Worm (Caenorhabditis elegans) whole organism, late embryonic: ENCODE results near the gene PDB1.1.

ENCODE experiments used
- C08G9.2 ChIP-seq: sonication (generic microtip); optimal IDR thresholded peaks from 2 replicates; lab custom pipeline; 2016; ENCODE audit warnings: mild to moderate bottlenecking, missing genetic modification characterization, moderate library complexity, missing compliant biosample characterization
- ahr-1 ChIP-seq: sonication (generic microtip); optimal IDR thresholded peaks from 2 replicates; lab custom pipeline; 2016; ENCODE audit warnings: missing genetic modification characterization, missing compliant biosample characterization
- lin-11 ChIP-seq: fragments of 200-800 bp; sonication (Bioruptor generic); optimal IDR thresholded peaks from 2 replicates; lab custom pipeline; 2018; ENCODE audit warnings: mild to moderate bottlenecking, missing genetic modification characterization, missing compliant biosample characterization
- nhr-11 ChIP-seq: fragments of 150-350 bp; optimal IDR thresholded peaks from 2 replicates; lab custom pipeline; 2014; ENCODE audit warnings: missing biosample characterization, missing genetic modification characterization
- odd-2 ChIP-seq: sonication (generic microtip); optimal IDR thresholded peaks from 2 replicates; lab custom pipeline; 2017; ENCODE audit warnings: antibody characterized with exemption, mild to moderate bottlenecking, missing genetic modification characterization, missing compliant biosample characterization
- pat-9 ChIP-seq: fragments of 200-800 bp; sonication (Bioruptor generic); optimal IDR thresholded peaks from 2 replicates; lab custom pipeline; 2018; ENCODE audit warnings: mild to moderate bottlenecking, missing genetic modification characterization, moderate library complexity, missing compliant biosample characterization
- ref-2 ChIP-seq: sonication (generic microtip); optimal IDR thresholded peaks from 2 replicates; lab custom pipeline; 2016; ENCODE audit warnings: missing genetic modification characterization, missing compliant biosample characterization
- unc-42 ChIP-seq: sonication (generic microtip); optimal IDR thresholded peaks from 2 replicates; lab custom pipeline; 2016; ENCODE audit warnings: missing genotype, missing genetic modification characterization, missing compliant biosample characterization

- TF ChIP-seq lin-11 (tag; lab: Kevin White, UChicago), result no peak
- no peak for TF ChIP-seq ref-2 (tag; lab: Kevin White, UChicago)
- TF ChIP-seq nhr-11 (tag; lab: Kevin White, UChicago), result no peak
- no peak for TF ChIP-seq unc-42 (tag; lab: Kevin White, UChicago)
- TF ChIP-seq ahr-1, result no peak
- TF ChIP-seq pat-9 (tag; lab: Kevin White, UChicago), result no peak
- no peak for TF ChIP-seq odd-2 (tag; lab: Kevin White, UChicago)
- no peak for TF ChIP-seq C08G9.2 (tag; lab: Kevin White, UChicago)
Measured at ce11 chrX:7512714-7513113, 46.2 kb downstream of the PDB1.1 start.
